Fruit fly (Drosophila melanogaster) whole organism, wandering third instar larva: ENCODE results near the gene Agpat1.

ENCODE experiments used
- Dfd ChIP-seq: fragments of >200 bp; optimal IDR thresholded peaks from 2 replicates; lab custom pipeline; 2017; ENCODE audit warnings: missing biosample characterization, missing genetic modification characterization
- Hr78 ChIP-seq: fragments of >200 bp; optimal IDR thresholded peaks from 2 replicates; lab custom pipeline; 2017; ENCODE audit warnings: missing biosample characterization, missing genetic modification characterization
- Jra ChIP-seq: sonication (Bioruptor generic); optimal IDR thresholded peaks from 2 replicates; lab custom pipeline; 2016; ENCODE audit warnings: missing biosample characterization, missing genetic modification characterization
- Myc ChIP-seq: fragments of >200 bp; optimal IDR thresholded peaks from 2 replicates; lab custom pipeline; 2017
- OdsH ChIP-seq: fragments of 200-800 bp; sonication (Bioruptor generic); optimal IDR thresholded peaks from 2 replicates; lab custom pipeline; 2016; ENCODE audit warnings: missing biosample characterization, mild to moderate bottlenecking, missing genetic modification characterization
- fru ChIP-seq: fragments of 200-800 bp; sonication (Bioruptor generic); optimal IDR thresholded peaks from 3 replicates; lab custom pipeline; 2016; ENCODE audit warnings: missing biosample characterization, mild to moderate bottlenecking, missing genetic modification characterization

dm6 chrX:12763467-12763866, 1.6 kb upstream of the Agpat1 start, which contains the start of gene pira:
- no peak for TF ChIP-seq fru (GFP tag; lab: Kevin White, UChicago)
- no peak for TF ChIP-seq Jra (GFP tag; lab: Kevin White, UChicago)
- TF ChIP-seq Myc (lab: Kevin White, UChicago), result no peak
- no peak for TF ChIP-seq Dfd (GFP tag; lab: Kevin White, UChicago)
- no peak for TF ChIP-seq OdsH (GFP tag; lab: Kevin White, UChicago)
- TF ChIP-seq Hr78 (GFP tag; lab: Kevin White, UChicago), result no peak
